Fruit fly (Drosophila melanogaster) whole organism: ENCODE measurements around the gene CG11585.
A peak's percentile ranks its signal among the peaks of the same experiment; 100 is the strongest.

Experiments
- CG8478 ChIP-seq: fragments of >200 bp; optimal IDR thresholded peaks from 2 replicates; lab custom pipeline; 2018; ENCODE audit warnings: inconsistent platforms
- Dll ChIP-seq: fragments of >200 bp; optimal IDR thresholded peaks from 2 replicates; lab custom pipeline; 2017
- EcR ChIP-seq, 2 experiments: fragments of >200 bp; optimal IDR thresholded peaks; 2 replicates each; lab custom pipeline; 2017; ENCODE audit warnings: missing biosample characterization in 2 of 2, missing genetic modification characterization in 2 of 2, missing genetic modification reagents in 2 of 2
- pan ChIP-seq: fragments of >200 bp; optimal IDR thresholded peaks from 2 replicates; lab custom pipeline; 2017
- psq ChIP-seq: fragments of >200 bp; optimal IDR thresholded peaks from 2 replicates; lab custom pipeline; 2017
- usp ChIP-seq: fragments of >200 bp; optimal IDR thresholded peaks from 2 replicates; lab custom pipeline; 2017; ENCODE audit warnings: missing biosample characterization, missing genetic modification characterization, mixed read lengths

Gene CG11585

dm6 chrX:14184062-14184611 is 5.2 kb upstream of the CG11585 start, which contains the start of gene CG32603:
Gene CG32603 (plus strand): TSS chrX:14184561.
- TF ChIP-seq EcR (GFP tag; optimal IDR thresholded peaks at IDR 0.05; lab: Kevin White, UChicago) (no peak), Dll (lab: Kevin White, UChicago) (no peak), usp (GFP tag; lab: Kevin White, UChicago) (no peak), CG8478 (lab: Kevin White, UChicago) (no peak), psq (no peak), pan (lab: Kevin White, UChicago) (no peak)

dm6 chrX:14186953-14187352 is 2.4 kb upstream of the CG11585 start, which contains the start of gene CG12481:
Gene CG12481 (plus strand): TSS chrX:14187253.
- no peak for TF ChIP-seq pan (lab: Kevin White, UChicago)

- TF ChIP-seq psq (no peak), CG8478 (lab: Kevin White, UChicago) (no peak), pan (lab: Kevin White, UChicago) (no peak)
Measured at dm6 chrX:14191918-14192317, 2.6 kb downstream of the CG11585 start, which contains the start of gene CG13403. Gene CG13403 (minus strand): TSS chrX:14192018.

dm6 chrX:14193013-14193412 is 3.7 kb downstream of the CG11585 start, which contains the start of gene yl:
Gene yl (plus strand): TSS chrX:14193214.
- no peak for TF ChIP-seq EcR (GFP tag; optimal IDR thresholded peaks at IDR 0.05; lab: Kevin White, UChicago)
- no peak for TF ChIP-seq psq
- TF ChIP-seq usp (GFP tag; lab: Kevin White, UChicago), result no peak
- TF ChIP-seq Dll (lab: Kevin White, UChicago), result no peak
- no peak for TF ChIP-seq CG8478 (lab: Kevin White, UChicago)
- no peak for TF ChIP-seq pan (lab: Kevin White, UChicago)

- no peak for TF ChIP-seq usp (GFP tag; lab: Kevin White, UChicago)
- TF ChIP-seq EcR (GFP tag; optimal IDR thresholded peaks at IDR 0.05; lab: Kevin White, UChicago), result no peak
- no peak for TF ChIP-seq Dll (lab: Kevin White, UChicago)
- no peak for TF ChIP-seq psq
- no peak for TF ChIP-seq pan (lab: Kevin White, UChicago)
- TF ChIP-seq CG8478 (lab: Kevin White, UChicago), result no peak
Measured at dm6 chrX:14199967-14200531, 10.7 kb downstream of the CG11585 start, which contains the start of gene CG11590. Gene CG11590 (plus strand): TSS chrX:14200178.

- TF ChIP-seq psq, result no peak
- no peak for TF ChIP-seq CG8478 (lab: Kevin White, UChicago)
- no peak for TF ChIP-seq usp (GFP tag; lab: Kevin White, UChicago)
- no peak for TF ChIP-seq Dll (lab: Kevin White, UChicago)
- no peak for TF ChIP-seq pan (lab: Kevin White, UChicago)
- no peak for TF ChIP-seq EcR (GFP tag; optimal IDR thresholded peaks at IDR 0.05; lab: Kevin White, UChicago)
Measured at dm6 chrX:14201178-14201577, 11.9 kb downstream of the CG11585 start, which contains the start of gene Prp16. Gene Prp16 (plus strand): TSS chrX:14201362.

dm6 chrX:14208426-14209208 is 19.3 kb downstream of the CG11585 start:
- TF ChIP-seq psq (no peak), CG8478 (lab: Kevin White, UChicago) (no peak), EcR (GFP tag; optimal IDR thresholded peaks at IDR 0.05; lab: Kevin White, UChicago) (no peak), Dll (lab: Kevin White, UChicago) (no peak), pan (lab: Kevin White, UChicago) (no peak), usp (GFP tag; lab: Kevin White, UChicago) (no peak)

- TF ChIP-seq CG8478 (lab: Kevin White, UChicago) (no peak), pan (lab: Kevin White, UChicago) (no peak), usp (GFP tag; lab: Kevin White, UChicago) (no peak), psq (no peak), EcR (GFP tag; optimal IDR thresholded peaks at IDR 0.05; lab: Kevin White, UChicago) (no peak), Dll (lab: Kevin White, UChicago) (no peak)
Measured at dm6 chrX:14209209-14209781, 20.0 kb downstream of the CG11585 start.

- TF ChIP-seq Dll (lab: Kevin White, UChicago), result peak; percentile 47
- no peak for TF ChIP-seq psq
Measured at dm6 chrX:14211250-14211944, 22.1 kb downstream of the CG11585 start.

dm6 chrX:14212147-14212792 is 23.0 kb downstream of the CG11585 start:
- TF ChIP-seq Dll (lab: Kevin White, UChicago) (no peak), EcR (GFP tag; optimal IDR thresholded peaks at IDR 0.05; lab: Kevin White, UChicago) (no peak), CG8478 (lab: Kevin White, UChicago) (no peak), psq (no peak), pan (lab: Kevin White, UChicago) (no peak), usp (GFP tag; lab: Kevin White, UChicago) (no peak)
